Fruit fly (Drosophila melanogaster) whole organism, embryonic: ENCODE results near the gene CG13409.

Source experiments
- ATbp ChIP-seq: fragments of 200-800 bp; sonication (Bioruptor generic); optimal IDR thresholded peaks from 2 replicates; lab custom pipeline; 2017; ENCODE audit warnings: missing biosample characterization, mild to moderate bottlenecking, missing genetic modification characterization, missing genetic modification reagents
- Asciz ChIP-seq: fragments of 200-800 bp; sonication (Bioruptor generic); optimal IDR thresholded peaks from 2 replicates; lab custom pipeline; 2017; ENCODE audit warnings: missing biosample characterization, mild to moderate bottlenecking, missing genetic modification characterization, missing genetic modification reagents
- CG10959 ChIP-seq: fragments of 200-800 bp; sonication (Bioruptor generic); IDR thresholded peaks from 2 replicates; pipeline ENCODE4 v1.3.6; 2022; ENCODE audit warnings: missing biosample characterization, missing genetic modification characterization
- CG11560 ChIP-seq: fragments of 200-800 bp; sonication (Bioruptor generic); IDR thresholded peaks from 3 replicates; pipeline ENCODE4 v1.3.6; 2022; ENCODE audit warnings: missing biosample characterization, missing genetic modification characterization
- CG12299 ChIP-seq: fragments of 200-800 bp; sonication (Bioruptor generic); optimal IDR thresholded peaks from 2 replicates; lab custom pipeline; 2018; ENCODE audit warnings: missing biosample characterization, mild to moderate bottlenecking, missing genetic modification characterization
- CG13296 ChIP-seq: fragments of 200-800 bp; sonication (Bioruptor generic); optimal IDR thresholded peaks from 3 replicates; lab custom pipeline; 2018; ENCODE audit warnings: missing biosample characterization, mild to moderate bottlenecking, missing genetic modification characterization
- CG13894 ChIP-seq: fragments of 200-800 bp; sonication (Bioruptor generic); optimal IDR thresholded peaks from 3 replicates; lab custom pipeline; 2018; ENCODE audit warnings: missing biosample characterization, mild to moderate bottlenecking, missing genetic modification characterization, moderate library complexity
- CG14050 ChIP-seq: fragments of 200-800 bp; sonication (Bioruptor generic); IDR thresholded peaks from 3 replicates; pipeline ENCODE4 v1.3.6; 2022; ENCODE audit warnings: missing biosample characterization, missing genetic modification characterization
- CG14441 ChIP-seq: fragments of 200-800 bp; sonication (Bioruptor generic); IDR thresholded peaks from 2 replicates; pipeline ENCODE4 v1.3.6; 2022; ENCODE audit warnings: missing biosample characterization, missing genetic modification characterization
- CG17328 ChIP-seq: fragments of 200-800 bp; sonication (Bioruptor generic); IDR thresholded peaks from 2 replicates; pipeline ENCODE4 v1.3.6; 2022; ENCODE audit warnings: missing biosample characterization, missing genetic modification characterization
- CG17829 ChIP-seq: fragments of 200-800 bp; optimal IDR thresholded peaks from 2 replicates; lab custom pipeline; 2019; ENCODE audit warnings: missing biosample characterization, mild to moderate bottlenecking, missing genetic modification characterization, moderate library complexity
- CG2678 ChIP-seq: fragments of 200-800 bp; sonication (Bioruptor generic); optimal IDR thresholded peaks from 3 replicates; lab custom pipeline; 2019; ENCODE audit warnings: missing biosample characterization, mild to moderate bottlenecking, missing genetic modification characterization, moderate library complexity
- CG2712 ChIP-seq: fragments of 200-800 bp; optimal IDR thresholded peaks from 3 replicates; lab custom pipeline; 2019; ENCODE audit warnings: missing biosample characterization, mild to moderate bottlenecking, missing genetic modification characterization, moderate library complexity
- CG42726 ChIP-seq: fragments of 200-800 bp; sonication (Bioruptor generic); IDR thresholded peaks from 2 replicates; pipeline ENCODE4 v1.3.6; 2022; ENCODE audit warnings: missing biosample characterization, missing genetic modification characterization; ENCODE audit not compliant: partially characterized antibody
- CG4424 ChIP-seq: fragments of 200-800 bp; sonication (Bioruptor generic); optimal IDR thresholded peaks from 3 replicates; lab custom pipeline; 2016; ENCODE audit warnings: missing biosample characterization, missing genetic modification characterization
- CG5180 ChIP-seq: fragments of 200-800 bp; sonication (Bioruptor generic); optimal IDR thresholded peaks from 3 replicates; lab custom pipeline; 2017; ENCODE audit warnings: missing biosample characterization, missing genetic modification characterization, mild to moderate bottlenecking, moderate library complexity, missing genetic modification reagents
- CG6683 ChIP-seq: fragments of 200-800 bp; sonication (Bioruptor generic); optimal IDR thresholded peaks from 2 replicates; lab custom pipeline; 2017; ENCODE audit warnings: missing biosample characterization, mild to moderate bottlenecking, missing genetic modification characterization, missing genetic modification reagents
- CG6689 ChIP-seq: fragments of 200-800 bp; sonication (Bioruptor generic); IDR thresholded peaks from 2 replicates; pipeline ENCODE4 v1.3.6; 2022; ENCODE audit warnings: missing biosample characterization, missing genetic modification characterization
- CG7786 ChIP-seq: fragments of 200-800 bp; sonication (Bioruptor generic); optimal IDR thresholded peaks from 2 replicates; lab custom pipeline; 2016; ENCODE audit warnings: missing biosample characterization, missing genetic modification characterization
- CG8765 ChIP-seq: fragments of 200-800 bp; sonication (Bioruptor generic); IDR thresholded peaks from 2 replicates; pipeline ENCODE4 v1.3.6; 2022; ENCODE audit warnings: missing biosample characterization, missing genetic modification characterization
- CHES-1-like ChIP-seq: fragments of 200-800 bp; sonication (Bioruptor generic); optimal IDR thresholded peaks from 2 replicates; lab custom pipeline; 2016; ENCODE audit warnings: missing biosample characterization, missing genetic modification characterization
- CTCF ChIP-seq: fragments of 200-800 bp; sonication (Bioruptor generic); optimal IDR thresholded peaks from 2 replicates; lab custom pipeline; 2017; ENCODE audit warnings: missing biosample characterization, mild to moderate bottlenecking, missing genetic modification characterization, moderate library complexity
- CoRest ChIP-seq: fragments of 200-800 bp; sonication (Bioruptor generic); optimal IDR thresholded peaks from 3 replicates; lab custom pipeline; 2018; ENCODE audit warnings: missing biosample characterization, mild to moderate bottlenecking, missing genetic modification characterization, moderate library complexity
- D19A ChIP-seq: fragments of 200-800 bp; optimal IDR thresholded peaks from 3 replicates; lab custom pipeline; 2019; ENCODE audit warnings: missing biosample characterization, mild to moderate bottlenecking, missing genetic modification characterization, moderate library complexity
- Dref ChIP-seq: fragments of 200-800 bp; sonication (Bioruptor generic); IDR thresholded peaks from 2 replicates; pipeline ENCODE4 v1.3.6; 2022; ENCODE audit warnings: missing biosample characterization, missing genetic modification characterization
- Fer1 ChIP-seq: fragments of 200-800 bp; sonication (Bioruptor generic); optimal IDR thresholded peaks from 2 replicates; lab custom pipeline; 2017; ENCODE audit warnings: missing biosample characterization, mild to moderate bottlenecking, missing genetic modification characterization
- H2.0 ChIP-seq: fragments of 200-800 bp; sonication (Bioruptor generic); IDR thresholded peaks from 2 replicates; pipeline ENCODE4 v1.3.6; 2022; ENCODE audit warnings: missing biosample characterization, missing genetic modification characterization
- Hand ChIP-seq: fragments of 200-800 bp; sonication (Bioruptor generic); optimal IDR thresholded peaks from 2 replicates; lab custom pipeline; 2017; ENCODE audit warnings: mild to moderate bottlenecking, missing biosample characterization, missing genetic modification reagents, missing genetic modification characterization
- Hmx ChIP-seq: fragments of 200-800 bp; sonication (Bioruptor generic); optimal IDR thresholded peaks from 2 replicates; lab custom pipeline; 2016; ENCODE audit warnings: missing biosample characterization, missing genetic modification characterization
- Lhr ChIP-seq: fragments of 200-800 bp; sonication (Bioruptor generic); optimal IDR thresholded peaks from 3 replicates; lab custom pipeline; 2017; ENCODE audit warnings: mild to moderate bottlenecking, missing biosample characterization, missing genetic modification reagents, missing genetic modification characterization
- Max ChIP-seq: fragments of 200-800 bp; sonication (Bioruptor generic); optimal IDR thresholded peaks from 2 replicates; lab custom pipeline; 2016; ENCODE audit warnings: missing biosample characterization, mild to moderate bottlenecking, missing genetic modification characterization
- PHDP ChIP-seq: fragments of 200-800 bp; sonication (Bioruptor generic); optimal IDR thresholded peaks from 3 replicates; lab custom pipeline; 2018; ENCODE audit warnings: missing biosample characterization, mild to moderate bottlenecking, missing genetic modification characterization, moderate library complexity
- ab ChIP-seq: fragments of 200-800 bp; sonication (Bioruptor generic); optimal IDR thresholded peaks from 2 replicates; lab custom pipeline; 2016; ENCODE audit warnings: missing biosample characterization, missing genetic modification characterization
- crp ChIP-seq, 2 experiments: fragments of 200-800 bp; sonication (Bioruptor generic); optimal IDR thresholded peaks; 2 replicates in 1 of 2; 3 replicates in 1 of 2; lab custom pipeline; 2017; ENCODE audit warnings: missing biosample characterization in 2 of 2, missing genetic modification characterization in 2 of 2, mild to moderate bottlenecking in 1 of 2, moderate library complexity in 1 of 2
- fd96Cb ChIP-seq: fragments of 200-800 bp; sonication (Bioruptor generic); optimal IDR thresholded peaks from 2 replicates; lab custom pipeline; 2018; ENCODE audit warnings: missing biosample characterization, mild to moderate bottlenecking, missing genetic modification characterization, moderate library complexity
- gt ChIP-seq: fragments of 200-800 bp; sonication (Bioruptor generic); IDR thresholded peaks from 2 replicates; pipeline ENCODE4 v1.3.6; 2022; ENCODE audit warnings: missing biosample characterization, missing genetic modification characterization
- insv ChIP-seq, 2 experiments: fragments of 200-800 bp; sonication (Bioruptor generic); optimal IDR thresholded peaks; 3 replicates each; lab custom pipeline; 2016 to 2018; ENCODE audit warnings: missing biosample characterization in 2 of 2, missing genetic modification characterization in 2 of 2
- kay ChIP-seq: fragments of 200-800 bp; sonication (Bioruptor generic); optimal IDR thresholded peaks from 2 replicates; lab custom pipeline; 2016; ENCODE audit warnings: missing biosample characterization, missing genetic modification characterization
- ken ChIP-seq: fragments of 200-800 bp; sonication (Bioruptor generic); IDR thresholded peaks from 3 replicates; pipeline ENCODE4 v1.3.6; 2022; ENCODE audit warnings: missing biosample characterization, missing genetic modification characterization
- nau ChIP-seq: fragments of 200-800 bp; sonication (Bioruptor generic); optimal IDR thresholded peaks from 3 replicates; lab custom pipeline; 2017; ENCODE audit warnings: missing biosample characterization, mild to moderate bottlenecking, missing genetic modification characterization, missing genetic modification reagents
- org-1 ChIP-seq: fragments of 200-800 bp; sonication (Bioruptor generic); optimal IDR thresholded peaks from 2 replicates; lab custom pipeline; 2017; ENCODE audit warnings: missing biosample characterization, missing genetic modification characterization
- pho ChIP-seq: fragments of 200-800 bp; sonication (Bioruptor generic); optimal IDR thresholded peaks from 2 replicates; lab custom pipeline; 2016; ENCODE audit warnings: missing biosample characterization, missing genetic modification characterization
- pum ChIP-seq: fragments of 200-800 bp; sonication (Bioruptor generic); optimal IDR thresholded peaks from 2 replicates; lab custom pipeline; 2016; ENCODE audit warnings: missing biosample characterization, missing genetic modification characterization
- scrt ChIP-seq: fragments of 200-800 bp; sonication (Bioruptor generic); optimal IDR thresholded peaks from 2 replicates; lab custom pipeline; 2018; ENCODE audit warnings: missing biosample characterization, mild to moderate bottlenecking, missing genetic modification characterization, moderate library complexity
- sens ChIP-seq: fragments of 200-800 bp; sonication (Bioruptor generic); peaks from one replicate; lab custom pipeline; 2016; ENCODE audit warnings: missing biosample characterization, missing genetic modification characterization
- sr ChIP-seq: fragments of 200-800 bp; sonication (Bioruptor generic); IDR thresholded peaks from 3 replicates; pipeline ENCODE4 v1.3.6; 2022; ENCODE audit warnings: missing biosample characterization, missing genetic modification characterization
- tna ChIP-seq: fragments of 200-800 bp; sonication (Bioruptor generic); IDR thresholded peaks from 2 replicates; pipeline ENCODE4 v1.3.6; 2022; ENCODE audit warnings: missing biosample characterization, missing genetic modification characterization; ENCODE audit not compliant: partially characterized antibody
- trem ChIP-seq: fragments of 200-800 bp; optimal IDR thresholded peaks from 3 replicates; lab custom pipeline; 2019; ENCODE audit warnings: missing biosample characterization, mild to moderate bottlenecking, missing genetic modification characterization, moderate library complexity
- twi ChIP-seq: fragments of 200-800 bp; optimal IDR thresholded peaks from 2 replicates; lab custom pipeline; 2019; ENCODE audit warnings: missing biosample characterization, mild to moderate bottlenecking, missing genetic modification characterization, moderate library complexity
- unpg ChIP-seq: fragments of 200-800 bp; sonication (Bioruptor generic); optimal IDR thresholded peaks from 3 replicates; lab custom pipeline; 2018; ENCODE audit warnings: missing biosample characterization, mild to moderate bottlenecking, missing genetic modification characterization, moderate library complexity

CG13409 gene

DNA sequence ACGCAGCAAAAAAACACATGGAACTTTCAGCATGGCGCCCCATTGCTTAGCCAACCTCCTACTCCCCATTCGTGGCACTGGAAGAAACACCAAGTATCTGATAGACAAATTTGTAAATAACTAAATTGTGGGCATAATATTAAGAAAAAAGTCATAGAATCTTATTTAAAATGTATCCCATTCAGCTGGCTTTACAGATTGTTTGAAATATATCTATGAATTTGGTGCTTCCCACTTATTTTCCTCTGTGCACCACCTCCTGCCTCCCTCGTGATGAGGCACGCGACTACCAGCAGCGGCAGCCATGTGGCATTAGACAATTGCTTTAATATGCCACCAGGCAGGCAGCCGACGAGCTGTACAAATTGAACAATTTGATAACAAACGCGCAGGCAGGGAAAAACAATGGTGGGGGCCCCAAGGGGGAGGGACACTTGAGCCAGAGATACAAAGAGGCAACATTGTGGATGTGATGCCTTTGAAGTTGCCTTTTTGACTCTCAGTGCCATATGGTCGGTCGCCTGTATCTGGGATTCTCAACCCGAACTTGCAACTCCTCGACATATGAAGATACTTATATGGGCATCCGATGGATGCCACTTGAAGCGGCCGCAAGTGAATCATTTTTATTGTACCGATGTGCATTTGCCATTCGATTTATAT lies 17.6 kb upstream of the CG13409 start (continued):
- TF ChIP-seq CG8765 (GFP tag; lab: Robert Waterston, UW) (peak; percentile 66; the same call in 1 of the 2 replicates), CG11560 (peak; percentile 36; the same call in 1 of the 3 replicates), CG13296 (peak; percentile 69), ab (GFP tag; lab: Kevin White, UChicago) (no peak), Hmx (GFP tag; lab: Kevin White, UChicago) (no peak), scrt (GFP tag; lab: Kevin White, UChicago) (peak; percentile 70), fd96Cb (tag; lab: Kevin White, UChicago) (peak; percentile 83), gt (GFP tag; lab: Robert Waterston, UW) (peak; percentile 15; the same call in 1 of the 2 replicates), CHES-1-like (GFP tag; lab: Kevin White, UChicago) (peak; percentile 68), crp (GFP tag; optimal IDR thresholded peaks at IDR 0.05; lab: Kevin White, UChicago) (peak in 1 of 2 experiments; percentile 20), CG13894 (peak; percentile 71), CG5180 (GFP tag; lab: Kevin White, UChicago) (peak; percentile 59), Asciz (GFP tag; lab: Kevin White, UChicago) (peak; percentile 78), nau (GFP tag; lab: Kevin White, UChicago) (peak; percentile 66), pum (GFP tag; lab: Kevin White, UChicago) (peak; percentile 68), CTCF (peak; percentile 16), CG7786 (peak; percentile 73), sens (peak; percentile 97), CG17829 (tag; lab: Kevin White, UChicago) (peak; percentile 84), CG14050 (GFP tag; lab: Robert Waterston, UW) (peak; percentile 77), unpg (GFP tag; lab: Kevin White, UChicago) (peak; percentile 87), Max (GFP tag; lab: Kevin White, UChicago) (peak; percentile 37), Dref (GFP tag; lab: Robert Waterston, UW) (no peak), CG2712 (tag; lab: Kevin White, UChicago) (peak; percentile 88), trem (tag; lab: Kevin White, UChicago) (peak; percentile 60), CG2678 (tag; lab: Kevin White, UChicago) (peak; percentile 88), insv (GFP tag; optimal IDR thresholded peaks at IDR 0.05; lab: Kevin White, UChicago) (no peak), org-1 (GFP tag; lab: Kevin White, UChicago) (peak; percentile 84), D19A (tag; lab: Kevin White, UChicago) (peak; percentile 73), sr (no peak; the same call in 2 of the 3 replicates), CoRest (tag; lab: Kevin White, UChicago) (peak; percentile 80), Fer1 (peak; percentile 88), PHDP (peak; percentile 81), CG4424 (peak; percentile 76), ATbp (GFP tag; lab: Kevin White, UChicago) (peak; percentile 85), twi (tag; lab: Kevin White, UChicago) (peak; percentile 95), CG42726 (no peak), CG6683 (GFP tag; lab: Kevin White, UChicago) (peak; percentile 60), ken (GFP tag; lab: Robert Waterston, UW) (peak; percentile 82), Lhr (GFP tag; lab: Kevin White, UChicago) (peak; percentile 14), pho (GFP tag; lab: Kevin White, UChicago) (peak; percentile 69), CG10959 (peak; percentile 74), kay (peak; percentile 80), tna (GFP tag; lab: Robert Waterston, UW) (no peak), CG6689 (peak; percentile 84), CG12299 (tag; lab: Kevin White, UChicago) (peak; percentile 62), CG14441 (peak; percentile 84), Hand (GFP tag; lab: Kevin White, UChicago) (peak; percentile 82), CG17328 (peak; percentile 75), H2.0 (peak; percentile 83)
